Fruit fly (Drosophila melanogaster) Kc167 (cell line): ENCODE data around the gene CG9338.

Experiments
- Myc ChIP-seq: fragments of >200 bp; optimal IDR thresholded peaks from 2 replicates; lab custom pipeline; 2017; ENCODE audit warnings: missing external identifiers
- Sin3A ChIP-seq: fragments of >200 bp; optimal IDR thresholded peaks from 2 replicates; lab custom pipeline; 2018; ENCODE audit warnings: missing external identifiers
- h ChIP-seq: fragments of >200 bp; optimal IDR thresholded peaks from 3 replicates; lab custom pipeline; 2018; ENCODE audit warnings: missing external identifiers
- insv ChIP-seq: fragments of >200 bp; optimal IDR thresholded peaks from 3 replicates; lab custom pipeline; 2018; ENCODE audit warnings: missing external identifiers
- psq ChIP-seq: fragments of >200 bp; optimal IDR thresholded peaks from 2 replicates; lab custom pipeline; 2017; ENCODE audit warnings: missing external identifiers
- ttk ChIP-seq: sonication (Bioruptor generic); optimal IDR thresholded peaks from 2 replicates; lab custom pipeline; 2017; ENCODE audit warnings: missing external identifiers

DNA sequence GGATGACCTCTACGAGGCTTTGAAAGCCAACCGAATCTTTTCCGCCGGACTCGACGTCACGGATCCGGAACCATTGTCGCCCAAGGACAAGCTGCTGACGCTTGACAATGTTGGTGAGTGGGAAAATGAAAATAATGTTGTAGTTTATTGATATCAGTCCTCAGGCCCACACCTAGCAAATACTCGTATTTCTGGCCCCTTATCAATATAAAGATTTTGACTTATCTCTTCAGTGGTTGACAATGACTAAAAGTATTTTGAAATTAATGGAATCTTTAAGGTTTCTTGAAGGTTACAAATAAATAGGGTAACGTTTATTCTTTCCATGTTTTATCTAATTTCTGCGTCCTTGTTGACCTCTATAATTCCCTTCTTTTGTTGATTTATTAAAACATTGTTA, 38.0 kb upstream of the CG9338 start:
- TF ChIP-seq psq (lab: Kevin White, UChicago) (no peak), h (lab: Kevin White, UChicago) (no peak), insv (lab: Kevin White, UChicago) (no peak), Sin3A (lab: Kevin White, UChicago) (no peak), ttk (no peak), Myc (lab: Kevin White, UChicago) (no peak)
